Worm (Caenorhabditis elegans) whole organism, L1 larva: ENCODE results near the gene F14H3.12.

ENCODE experiments used
- C04F5.9 ChIP-seq: sonication (generic microtip); optimal IDR thresholded peaks from 2 replicates; lab custom pipeline; 2016; ENCODE audit warnings: missing genetic modification characterization, missing compliant biosample characterization
- C16A3.4 ChIP-seq: fragments of 150-350 bp; optimal IDR thresholded peaks from 2 replicates; lab custom pipeline; 2014; ENCODE audit warnings: missing biosample characterization, missing genetic modification characterization
- F16B12.6 ChIP-seq: fragments of 150-350 bp; optimal IDR thresholded peaks from 2 replicates; lab custom pipeline; 2014; ENCODE audit warnings: missing biosample characterization, missing genetic modification characterization
- alr-1 ChIP-seq: fragments of 200-800 bp; sonication (Bioruptor generic); optimal IDR thresholded peaks from 2 replicates; lab custom pipeline; 2018; ENCODE audit warnings: borderline replicate concordance, mild to moderate bottlenecking, missing genetic modification characterization, missing compliant biosample characterization
- ceh-8 ChIP-seq: fragments of 200-800 bp; sonication (Bioruptor generic); optimal IDR thresholded peaks from 2 replicates; lab custom pipeline; 2018; ENCODE audit warnings: mild to moderate bottlenecking, missing genetic modification characterization, moderate library complexity, missing compliant biosample characterization
- ceh-88 ChIP-seq: fragments of 200-800 bp; sonication (Bioruptor generic); IDR thresholded peaks from 2 replicates; pipeline ENCODE4 v1.3.6; 2022; ENCODE audit warnings: missing genetic modification characterization, missing compliant biosample characterization
- dpl-1 ChIP-seq, 3 experiments: fragments of 150-350 bp in 2 of 3; sonication (generic microtip) in 1 of 3; optimal IDR thresholded peaks; 2 replicates each; lab custom pipeline; 2014 to 2017; ENCODE audit warnings: missing biosample characterization in 3 of 3, missing genetic modification characterization in 3 of 3, missing genetic modification reagents in 3 of 3
- efl-1 ChIP-seq, 4 experiments: fragments of 150-350 bp; optimal IDR thresholded peaks in 3 of 4; peaks in 1 of 4; 1 replicate in 1 of 4; 2 replicates in 3 of 4; lab custom pipeline; 2014; ENCODE audit warnings: missing biosample characterization in 2 of 4, missing genetic modification characterization in 2 of 4, missing genetic modification reagents in 2 of 4
- elt-2 ChIP-seq: sonication (generic microtip); optimal IDR thresholded peaks from 2 replicates; lab custom pipeline; 2016; ENCODE audit warnings: missing genetic modification characterization, mild to moderate bottlenecking, inconsistent platforms, missing compliant biosample characterization, missing genetic modification reagents
- elt-3 ChIP-seq, 6 experiments: fragments of 150-350 bp in 1 of 6; sonication (generic microtip); optimal IDR thresholded peaks; 2 replicates each; lab custom pipeline; 2017 to 2018; ENCODE audit warnings: missing biosample characterization in 6 of 6, missing genetic modification characterization in 6 of 6, inconsistent platforms in 1 of 6
- ets-5 ChIP-seq: fragments of 200-800 bp; sonication (Bioruptor generic); IDR thresholded peaks from 2 replicates; pipeline ENCODE4 v1.3.6; 2022; ENCODE audit warnings: missing genetic modification characterization, missing compliant biosample characterization
- fkh-10 ChIP-seq: sonication (generic microtip); optimal IDR thresholded peaks from 2 replicates; lab custom pipeline; 2017; ENCODE audit warnings: missing biosample characterization, missing genetic modification reagents, missing genetic modification characterization
- fkh-8 ChIP-seq: sonication (generic microtip); optimal IDR thresholded peaks from 2 replicates; lab custom pipeline; 2016; ENCODE audit warnings: mild to moderate bottlenecking, missing genetic modification characterization, missing compliant biosample characterization
- irx-1 ChIP-seq: sonication (generic microtip); optimal IDR thresholded peaks from 2 replicates; lab custom pipeline; 2016; ENCODE audit warnings: missing genetic modification characterization, missing compliant biosample characterization
- isw-1 ChIP-seq: fragments of 200-800 bp; sonication (Bioruptor generic); IDR thresholded peaks from 2 replicates; pipeline ENCODE4 v1.3.6; 2022; ENCODE audit warnings: missing genetic modification characterization, missing compliant biosample characterization
- lin-13 ChIP-seq: fragments of 150-350 bp; optimal IDR thresholded peaks from 2 replicates; lab custom pipeline; 2014; ENCODE audit warnings: missing biosample characterization, missing genetic modification reagents, missing genetic modification characterization
- lin-14 ChIP-seq: fragments of 200-800 bp; sonication (Bioruptor generic); optimal IDR thresholded peaks from 2 replicates; lab custom pipeline; 2018; ENCODE audit warnings: mild to moderate bottlenecking, missing genetic modification characterization, moderate library complexity, missing compliant biosample characterization
- lin-35 ChIP-seq, 2 experiments: fragments of 150-350 bp; optimal IDR thresholded peaks; 2 replicates each; lab custom pipeline; 2014; ENCODE audit warnings: missing biosample characterization in 2 of 2, missing genetic modification characterization in 2 of 2, missing genetic modification reagents in 2 of 2
- lsy-2 ChIP-seq, 2 experiments: fragments of 150-350 bp; optimal IDR thresholded peaks; 2 replicates each; lab custom pipeline; 2014; ENCODE audit warnings: missing biosample characterization in 2 of 2, missing genetic modification characterization in 2 of 2
- mdl-1 ChIP-seq, 2 experiments: fragments of 150-350 bp; optimal IDR thresholded peaks; 2 replicates each; lab custom pipeline; 2014 to 2017; ENCODE audit warnings: missing biosample characterization in 2 of 2, missing genetic modification characterization in 2 of 2, inconsistent platforms in 1 of 2
- mef-2 ChIP-seq: fragments of 150-350 bp; optimal IDR thresholded peaks from 2 replicates; lab custom pipeline; 2014; ENCODE audit warnings: missing biosample characterization, missing genetic modification characterization
- mep-1 ChIP-seq: fragments of 150-350 bp; optimal IDR thresholded peaks from 2 replicates; lab custom pipeline; 2014; ENCODE audit warnings: missing biosample characterization, missing genetic modification characterization
- nhr-12 ChIP-seq: sonication (generic microtip); optimal IDR thresholded peaks from 2 replicates; lab custom pipeline; 2017; ENCODE audit warnings: missing biosample characterization, missing genetic modification characterization
- nhr-20 ChIP-seq: sonication (generic microtip); optimal IDR thresholded peaks from 2 replicates; lab custom pipeline; 2016; ENCODE audit warnings: mild to moderate bottlenecking, missing genetic modification characterization, missing compliant biosample characterization
- nhr-47 ChIP-seq: sonication (generic microtip); optimal IDR thresholded peaks from 2 replicates; lab custom pipeline; 2016; ENCODE audit warnings: mild to moderate bottlenecking, missing genetic modification characterization, moderate library complexity, missing compliant biosample characterization
- nhr-71 ChIP-seq: sonication (generic microtip); optimal IDR thresholded peaks from 2 replicates; lab custom pipeline; 2016; ENCODE audit warnings: mild to moderate bottlenecking, missing genetic modification characterization, moderate library complexity, missing compliant biosample characterization
- nhr-77 ChIP-seq: fragments of 150-350 bp; optimal IDR thresholded peaks from 2 replicates; lab custom pipeline; 2014; ENCODE audit warnings: missing biosample characterization, missing genetic modification characterization
- nhr-85 ChIP-seq: sonication (generic microtip); peaks from one replicate; lab custom pipeline; 2016; ENCODE audit warnings: missing genetic modification characterization, inconsistent platforms, missing compliant biosample characterization
- nhr-90 ChIP-seq: sonication (generic microtip); optimal IDR thresholded peaks from 2 replicates; lab custom pipeline; 2016; ENCODE audit warnings: mild to moderate bottlenecking, missing genetic modification characterization, missing compliant biosample characterization; ENCODE audit not compliant: poor library complexity
- pax-3 ChIP-seq: fragments of 200-800 bp; sonication (Bioruptor generic); optimal IDR thresholded peaks from 2 replicates; lab custom pipeline; 2018; ENCODE audit warnings: mild to moderate bottlenecking, missing genetic modification characterization, moderate library complexity, missing compliant biosample characterization
- pqm-1 ChIP-seq: sonication (generic microtip); optimal IDR thresholded peaks from 3 replicates; lab custom pipeline; 2017; ENCODE audit warnings: missing biosample characterization, missing genetic modification characterization
- sox-4 ChIP-seq: sonication (generic microtip); optimal IDR thresholded peaks from 2 replicates; lab custom pipeline; 2016; ENCODE audit warnings: missing genetic modification characterization, missing compliant biosample characterization
- sup-37 ChIP-seq: fragments of 200-800 bp; sonication (Bioruptor generic); optimal IDR thresholded peaks from 2 replicates; lab custom pipeline; 2018; ENCODE audit warnings: mild to moderate bottlenecking, missing genetic modification characterization, missing compliant biosample characterization
- unc-30 ChIP-seq: sonication (generic microtip); optimal IDR thresholded peaks from 2 replicates; lab custom pipeline; 2017; ENCODE audit warnings: missing biosample characterization, missing genetic modification characterization
- unc-62 ChIP-seq: fragments of 150-350 bp; optimal IDR thresholded peaks from 2 replicates; lab custom pipeline; 2014; ENCODE audit warnings: missing biosample characterization, missing genetic modification reagents, missing genetic modification characterization
- unc-86 ChIP-seq: sonication (generic microtip); optimal IDR thresholded peaks from 2 replicates; lab custom pipeline; 2016; ENCODE audit warnings: missing genetic modification characterization, missing compliant biosample characterization
- unc-98 ChIP-seq: fragments of 200-800 bp; sonication (Bioruptor generic); IDR thresholded peaks from 2 replicates; pipeline ENCODE4 v1.3.6; 2022; ENCODE audit warnings: missing genetic modification characterization, missing compliant biosample characterization
- vab-15 ChIP-seq: sonication (generic microtip); optimal IDR thresholded peaks from 2 replicates; lab custom pipeline; 2017; ENCODE audit warnings: missing genotype, mild to moderate bottlenecking, missing genetic modification characterization, missing compliant biosample characterization
- xbp-1 ChIP-seq: sonication (generic microtip); optimal IDR thresholded peaks from 2 replicates; lab custom pipeline; 2016; ENCODE audit warnings: missing genetic modification characterization, missing compliant biosample characterization
- ztf-11 ChIP-seq, 2 experiments: sonication (generic microtip); optimal IDR thresholded peaks; 2 replicates each; lab custom pipeline; 2016 to 2017; ENCODE audit warnings: missing genetic modification characterization in 2 of 2, missing biosample characterization in 1 of 2, missing compliant biosample characterization in 1 of 2
- ztf-4 ChIP-seq: fragments of 150-350 bp; optimal IDR thresholded peaks from 2 replicates; lab custom pipeline; 2014; ENCODE audit warnings: missing biosample characterization, missing genetic modification characterization

The F14H3.12 gene

DNA sequence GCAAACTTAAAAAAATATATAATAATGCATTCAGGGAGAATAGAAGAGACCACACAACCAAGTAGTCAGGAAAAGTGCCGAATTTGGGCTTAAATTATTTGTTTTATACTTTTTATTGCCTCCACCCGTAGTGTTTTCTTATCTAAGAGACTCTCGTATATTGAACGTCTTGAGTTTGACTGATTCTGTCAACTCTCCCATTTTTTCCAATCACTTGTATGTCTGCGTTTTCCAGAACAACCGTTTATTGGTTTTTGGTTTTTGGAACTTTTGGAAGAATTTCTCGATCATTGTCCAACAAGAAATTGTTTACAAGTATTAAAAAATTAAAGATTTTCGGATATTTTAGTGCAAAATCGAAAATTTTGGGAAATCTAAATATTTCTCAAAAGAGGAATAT lies 31.4 kb downstream of the F14H3.12 start:
- TF ChIP-seq unc-30 = no peak
- no peak for TF ChIP-seq C16A3.4 (tag; lab: Kevin White, UChicago)
- TF ChIP-seq nhr-12 (tag; lab: Kevin White, UChicago) = no peak
- no peak for TF ChIP-seq pax-3 (tag; lab: Kevin White, UChicago)
- TF ChIP-seq nhr-71 (tag; lab: Kevin White, UChicago) = peak; percentile 5
- peak; percentile 50 for TF ChIP-seq elt-2 (tag; lab: Kevin White, UChicago)
- TF ChIP-seq lsy-2 (tag; optimal IDR thresholded peaks at IDR 0.05; lab: Kevin White, UChicago) = no peak
- no peak for TF ChIP-seq sup-37 (GFP tag; lab: Kevin White, UChicago)
- TF ChIP-seq, all 84 proteins: peak for 2

DNA sequence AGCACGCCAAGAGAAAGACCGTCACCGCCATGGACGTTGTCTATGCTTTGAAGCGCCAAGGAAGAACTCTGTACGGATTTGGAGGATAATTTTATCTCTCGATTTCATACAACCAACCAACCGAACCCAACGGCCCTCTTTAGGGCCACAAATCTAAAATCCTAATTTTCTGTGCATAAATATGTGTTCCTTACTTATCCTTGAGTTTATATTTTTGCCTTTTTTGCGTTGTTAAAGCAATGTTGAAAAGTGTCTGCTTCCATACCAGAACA lies 32.4 kb downstream of the F14H3.12 start:
- TF ChIP-seq ztf-4 = no peak
- TF ChIP-seq nhr-20 (tag; lab: Kevin White, UChicago) = no peak
- TF ChIP-seq alr-1 (tag; lab: Kevin White, UChicago) = no peak

DNA sequence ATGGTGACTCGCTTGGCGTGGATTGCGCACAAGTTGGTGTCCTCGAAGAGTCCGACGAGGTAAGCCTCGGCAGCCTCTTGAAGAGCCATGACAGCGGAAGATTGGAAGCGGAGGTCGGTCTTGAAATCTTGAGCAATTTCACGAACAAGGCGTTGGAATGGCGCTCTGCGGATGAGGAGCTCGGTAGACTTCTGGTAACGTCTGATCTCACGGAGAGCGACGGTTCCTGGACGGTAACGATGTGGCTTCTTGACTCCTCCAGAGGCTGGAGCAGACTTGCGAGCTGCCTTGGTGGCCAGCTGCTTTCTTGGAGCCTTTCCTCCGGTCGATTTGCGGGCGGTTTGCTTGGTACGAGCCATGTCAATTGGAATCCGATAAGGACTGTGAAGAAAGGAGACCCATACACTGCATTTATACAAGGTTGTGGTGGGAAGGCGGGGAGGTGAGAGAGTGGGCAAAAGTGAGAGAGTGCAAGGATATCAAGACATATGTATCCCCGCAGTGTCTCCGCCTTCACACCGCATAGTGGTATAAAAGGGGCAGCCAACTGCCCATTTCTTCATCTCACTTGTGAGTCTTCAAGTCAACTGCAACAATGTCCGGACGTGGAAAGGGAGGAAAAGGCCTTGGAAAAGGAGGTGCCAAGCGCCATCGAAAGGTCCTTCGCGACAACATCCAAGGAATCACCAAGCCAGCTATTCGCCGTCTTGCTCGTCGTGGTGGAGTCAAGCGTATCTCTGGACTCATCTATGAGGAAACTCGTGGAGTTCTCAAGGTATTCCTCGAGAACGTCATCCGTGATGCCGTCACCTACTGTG lies 33.0 kb downstream of the F14H3.12 start, which contains the start of the genes his-2 and his-1:
TSS of gene his-2 (minus strand) at position 359 of the 818 bp plus-strand sequence.
TSS of gene his-1 (plus strand) at position 596 of the 818 bp plus-strand sequence.
- peak; percentile 74 for TF ChIP-seq nhr-85 (tag; lab: Kevin White, UChicago)
- TF ChIP-seq ztf-11 (tag; optimal IDR thresholded peaks at IDR 0.05; lab: Kevin White, UChicago) = peak in 1 of 2 experiments; percentile 63
- peak; percentile 11 for TF ChIP-seq nhr-47 (tag; lab: Kevin White, UChicago)
- TF ChIP-seq lin-14 (GFP tag; lab: Kevin White, UChicago) = peak; percentile 11
- TF ChIP-seq, all 84 proteins: peak for 4; not testable (repeated sequence) for 80

DNA sequence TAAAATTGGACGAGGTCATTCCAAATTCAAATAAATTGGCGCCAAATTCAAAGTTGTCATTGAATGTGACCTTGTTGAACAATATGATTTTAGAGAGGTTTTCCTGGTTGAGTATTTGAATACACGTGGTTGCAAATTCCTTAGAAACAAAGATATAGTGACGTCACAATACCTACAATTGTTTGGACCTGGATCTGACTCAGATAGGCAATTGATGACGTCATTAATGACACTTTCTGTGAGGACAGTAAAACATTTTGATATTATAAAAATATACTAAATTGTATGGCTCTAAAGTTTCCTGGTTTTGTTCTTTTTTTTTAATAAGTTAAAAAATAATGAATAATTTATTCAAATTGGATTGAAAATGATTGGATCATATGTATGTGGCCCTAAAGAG lies 33.7 kb downstream of the F14H3.12 start:
- TF ChIP-seq pqm-1 (no peak), mep-1 (peak; percentile 1), nhr-77 (tag; lab: Kevin White, UChicago) (no peak), ceh-88 (GFP tag; lab: Robert Waterston, UW) (no peak), ets-5 (GFP tag; lab: Robert Waterston, UW) (no peak), unc-86 (tag; lab: Kevin White, UChicago) (no peak), unc-98 (no peak), lin-35 (GFP tag; optimal IDR thresholded peaks at IDR 0.05; lab: Kevin White, UChicago) (no peak), mef-2 (tag; lab: Kevin White, UChicago) (no peak), alr-1 (tag; lab: Kevin White, UChicago) (no peak), nhr-90 (tag; lab: Kevin White, UChicago) (peak; percentile 2), lin-13 (GFP tag; lab: Kevin White, UChicago) (no peak), isw-1 (GFP tag; lab: Robert Waterston, UW) (no peak), C04F5.9 (tag; lab: Kevin White, UChicago) (no peak), F16B12.6 (tag; lab: Kevin White, UChicago) (no peak), lin-14 (GFP tag; lab: Kevin White, UChicago) (peak; percentile 3), fkh-10 (GFP tag; lab: Kevin White, UChicago) (no peak), unc-62 (GFP tag; lab: Kevin White, UChicago) (no peak), efl-1 (optimal IDR thresholded peaks at IDR 0.05; lab: Kevin White, UChicago) (peak in 1 of 2 experiments; percentile 10), efl-1 (GFP tag; optimal IDR thresholded peaks at IDR 0.05 in 1 of 2; lab: Kevin White, UChicago) (no peak), dpl-1 (GFP tag; optimal IDR thresholded peaks at IDR 0.05; lab: Kevin White, UChicago) (peak; percentile 18 to 35 (median 19)), vab-15 (no peak), irx-1 (tag; lab: Kevin White, UChicago) (no peak), nhr-71 (tag; lab: Kevin White, UChicago) (peak; percentile 23), sox-4 (no peak), mdl-1 (tag; optimal IDR thresholded peaks at IDR 0.05; lab: Kevin White, UChicago) (no peak), fkh-8 (tag; lab: Kevin White, UChicago) (no peak), xbp-1 (tag; lab: Kevin White, UChicago) (peak; percentile 23), sup-37 (GFP tag; lab: Kevin White, UChicago) (no peak), nhr-85 (tag; lab: Kevin White, UChicago) (peak; percentile 80), elt-3 (tag; optimal IDR thresholded peaks at IDR 0.05; lab: Kevin White, UChicago) (no peak), ceh-8 (GFP tag; lab: Kevin White, UChicago) (no peak), C16A3.4 (tag; lab: Kevin White, UChicago) (no peak), lsy-2 (tag; optimal IDR thresholded peaks at IDR 0.05; lab: Kevin White, UChicago) (peak in 1 of 2 experiments; percentile 19)
